Fruit fly (Drosophila melanogaster): ENCODE measurements around the gene Cyp4d2.

Cyp4d2 gene

DNA sequence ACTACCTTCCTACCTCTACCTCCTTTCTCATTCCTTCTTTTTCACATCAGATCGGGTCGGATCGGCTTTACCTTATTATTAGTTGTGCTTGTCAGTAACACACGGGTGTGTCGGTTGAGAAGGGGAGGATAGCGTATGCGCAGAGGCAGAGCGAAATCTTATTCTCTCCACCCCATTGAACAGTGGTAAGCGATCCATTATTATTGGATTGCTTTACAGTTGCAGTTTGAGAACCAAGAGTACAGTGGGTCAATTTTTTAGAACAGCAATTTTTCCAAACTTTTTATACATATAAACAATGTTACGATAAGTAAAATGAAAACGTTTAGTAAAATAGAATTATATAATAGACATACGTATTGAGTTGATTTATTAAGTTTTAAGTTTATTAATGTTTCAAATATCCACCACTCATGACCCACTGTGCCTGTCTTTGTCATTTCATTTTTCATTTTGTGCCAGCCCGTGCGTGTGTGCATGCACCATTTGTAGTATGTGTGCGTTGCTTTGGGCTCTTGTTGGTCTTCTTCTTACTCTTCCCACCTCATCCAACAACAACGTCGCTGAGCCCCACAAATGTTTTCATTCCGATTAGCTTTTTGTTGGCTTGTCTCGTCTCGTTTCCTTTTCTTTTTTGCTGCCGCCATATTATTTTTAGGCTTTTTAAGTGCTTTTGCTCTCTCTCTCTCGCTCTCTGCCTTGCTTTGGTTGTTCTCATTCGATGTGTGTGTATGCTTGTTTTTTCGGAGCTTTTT, 38.0 kb upstream of the Cyp4d2 start:
- TF ChIP-seq Hr96 (GFP tag; optimal IDR thresholded peaks at IDR 0.05) (peak; percentile 99), Crg-1 (GFP tag; optimal IDR thresholded peaks at IDR 0.05) (peak; percentile 95), CG7045 (GFP tag; optimal IDR thresholded peaks at IDR 0.05) (peak; percentile 98), cnc (optimal IDR thresholded peaks at IDR 0.05) (no peak), toe (GFP tag; optimal IDR thresholded peaks at IDR 0.05) (peak; percentile 98), CG1620 (GFP tag; optimal IDR thresholded peaks at IDR 0.05) (peak; percentile 98), CG33017 (tag; optimal IDR thresholded peaks at IDR 0.05) (peak; percentile 99), tj (GFP tag; optimal IDR thresholded peaks at IDR 0.05) (peak; percentile 90), Clk (GFP tag; optimal IDR thresholded peaks at IDR 0.05) (peak; percentile 98), CG12768 (GFP tag; optimal IDR thresholded peaks at IDR 0.05) (peak; percentile 98), bab1 (GFP tag; optimal IDR thresholded peaks at IDR 0.05) (peak; percentile 87), CG11617 (GFP tag; optimal IDR thresholded peaks at IDR 0.05) (peak; percentile 99), CG5204 (GFP tag; optimal IDR thresholded peaks at IDR 0.05) (peak; percentile 97), CG7101 (tag; optimal IDR thresholded peaks at IDR 0.05) (peak; percentile 100), kay (GFP tag; ENCODE audit: borderline replicate concordance) (peak; percentile 98), cic (GFP tag; optimal IDR thresholded peaks at IDR 0.05) (peak; percentile 81), pad (GFP tag; optimal IDR thresholded peaks at IDR 0.05) (peak; percentile 93), ovo (GFP tag; optimal IDR thresholded peaks at IDR 0.05) (peak; percentile 97), CG14711 (tag; optimal IDR thresholded peaks at IDR 0.05) (peak; percentile 98), Mnt (GFP tag; optimal IDR thresholded peaks at IDR 0.05) (peak; percentile 97)

DNA sequence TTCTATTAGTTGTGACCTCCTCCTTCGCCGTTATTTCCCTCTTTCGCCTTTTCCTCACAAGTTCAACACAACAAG, 37.6 kb upstream of the Cyp4d2 start, which contains the start of gene ph-p:
TSS of gene ph-p (minus strand) at position 30 of the 75 bp plus-strand sequence.
- TF ChIP-seq Clk (GFP tag; optimal IDR thresholded peaks at IDR 0.05) = no peak
- no peak for TF ChIP-seq CG11617 (GFP tag; optimal IDR thresholded peaks at IDR 0.05)
- no peak for TF ChIP-seq CG5204 (GFP tag; optimal IDR thresholded peaks at IDR 0.05)
- no peak for TF ChIP-seq toe (GFP tag; optimal IDR thresholded peaks at IDR 0.05)
- TF ChIP-seq ovo (GFP tag; optimal IDR thresholded peaks at IDR 0.05) = no peak
- no peak for TF ChIP-seq tj (GFP tag; optimal IDR thresholded peaks at IDR 0.05)
- no peak for TF ChIP-seq cic (GFP tag; optimal IDR thresholded peaks at IDR 0.05)
- no peak for TF ChIP-seq pad (GFP tag; optimal IDR thresholded peaks at IDR 0.05)
- TF ChIP-seq CG7101 (tag; optimal IDR thresholded peaks at IDR 0.05) = no peak

DNA sequence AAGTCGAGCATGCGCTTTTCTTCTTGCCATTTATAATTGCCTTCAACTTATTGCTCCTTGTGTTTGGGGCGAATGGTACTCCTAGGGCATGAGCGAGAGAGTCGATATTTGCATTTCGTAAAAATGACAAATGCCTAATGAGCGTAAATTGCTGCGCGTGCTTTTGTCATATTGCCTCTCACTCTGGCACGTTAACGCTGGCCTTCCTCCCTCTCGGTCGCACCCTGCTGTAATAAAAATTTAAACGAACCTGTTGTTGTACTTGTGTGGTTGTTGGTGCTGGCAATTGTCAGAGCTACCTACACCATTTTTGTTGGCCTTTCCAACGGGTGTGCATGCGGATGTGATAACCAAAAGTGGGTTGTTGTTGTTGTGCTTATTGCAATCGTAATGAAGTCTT, 37.4 kb upstream of the Cyp4d2 start:
- TF ChIP-seq CG12768 (GFP tag; optimal IDR thresholded peaks at IDR 0.05) = no peak
- TF ChIP-seq Clk (GFP tag; optimal IDR thresholded peaks at IDR 0.05) = no peak
- TF ChIP-seq bab1 (GFP tag; optimal IDR thresholded peaks at IDR 0.05) = no peak
- no peak for TF ChIP-seq CG14711 (tag; optimal IDR thresholded peaks at IDR 0.05)
- no peak for TF ChIP-seq CG7101 (tag; optimal IDR thresholded peaks at IDR 0.05)
- peak; percentile 56 for TF ChIP-seq tj (GFP tag; optimal IDR thresholded peaks at IDR 0.05)
- no peak for TF ChIP-seq CG33017 (tag; optimal IDR thresholded peaks at IDR 0.05)
- no peak for TF ChIP-seq CG5204 (GFP tag; optimal IDR thresholded peaks at IDR 0.05)
- no peak for TF ChIP-seq cnc (optimal IDR thresholded peaks at IDR 0.05)
- TF ChIP-seq kay (GFP tag; ENCODE audit: borderline replicate concordance) = peak; percentile 81
- no peak for TF ChIP-seq ovo (GFP tag; optimal IDR thresholded peaks at IDR 0.05)
- TF ChIP-seq CG7045 (GFP tag; optimal IDR thresholded peaks at IDR 0.05) = no peak
- no peak for TF ChIP-seq Crg-1 (GFP tag; optimal IDR thresholded peaks at IDR 0.05)
- TF ChIP-seq CG11617 (GFP tag; optimal IDR thresholded peaks at IDR 0.05) = no peak
- peak; percentile 28 for TF ChIP-seq Mnt (GFP tag; optimal IDR thresholded peaks at IDR 0.05)
- no peak for TF ChIP-seq cic (GFP tag; optimal IDR thresholded peaks at IDR 0.05)
- no peak for TF ChIP-seq toe (GFP tag; optimal IDR thresholded peaks at IDR 0.05)

DNA sequence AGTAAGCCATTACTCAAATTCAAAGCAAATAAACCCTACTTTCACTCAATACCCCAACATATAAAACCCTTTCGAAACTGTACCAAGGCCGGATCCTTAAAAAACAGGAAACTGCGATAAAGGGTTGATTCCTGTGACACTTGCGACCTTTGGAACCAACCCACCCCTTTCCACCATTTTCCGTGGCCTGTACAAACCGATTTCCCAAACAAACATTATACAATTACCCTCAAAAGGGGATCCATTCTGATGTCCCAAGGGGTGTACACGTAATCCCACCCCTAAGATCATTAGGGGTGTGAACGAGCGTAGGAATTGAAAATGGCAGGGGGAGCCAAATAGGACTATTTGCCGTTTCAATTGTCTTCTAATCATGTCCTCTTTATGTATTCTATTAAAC, 36.2 kb upstream of the Cyp4d2 start:
- no peak for TF ChIP-seq pad (GFP tag; optimal IDR thresholded peaks at IDR 0.05)

DNA sequence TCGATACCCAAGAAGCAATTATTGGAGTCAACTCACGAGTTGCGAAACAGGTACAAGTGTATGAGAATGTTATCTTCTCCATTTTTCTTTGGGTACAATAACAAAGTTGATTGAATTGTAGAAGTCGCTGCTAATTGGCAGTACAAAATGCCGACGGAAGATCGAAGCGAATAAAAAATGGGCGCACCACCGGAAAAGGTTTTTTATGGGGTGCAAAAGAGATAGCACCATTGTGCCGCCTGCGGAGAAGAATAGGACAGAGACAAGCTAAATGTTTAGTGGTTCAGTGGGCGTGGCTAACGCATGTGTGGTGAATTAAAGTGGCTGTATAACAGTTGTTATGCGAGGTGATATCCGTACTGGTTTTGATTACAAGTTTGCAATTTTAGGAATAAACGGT, 35.3 kb upstream of the Cyp4d2 start:
- peak; percentile 61 for TF ChIP-seq pad (GFP tag; optimal IDR thresholded peaks at IDR 0.05)
- TF ChIP-seq Crg-1 (GFP tag; optimal IDR thresholded peaks at IDR 0.05) = no peak

DNA sequence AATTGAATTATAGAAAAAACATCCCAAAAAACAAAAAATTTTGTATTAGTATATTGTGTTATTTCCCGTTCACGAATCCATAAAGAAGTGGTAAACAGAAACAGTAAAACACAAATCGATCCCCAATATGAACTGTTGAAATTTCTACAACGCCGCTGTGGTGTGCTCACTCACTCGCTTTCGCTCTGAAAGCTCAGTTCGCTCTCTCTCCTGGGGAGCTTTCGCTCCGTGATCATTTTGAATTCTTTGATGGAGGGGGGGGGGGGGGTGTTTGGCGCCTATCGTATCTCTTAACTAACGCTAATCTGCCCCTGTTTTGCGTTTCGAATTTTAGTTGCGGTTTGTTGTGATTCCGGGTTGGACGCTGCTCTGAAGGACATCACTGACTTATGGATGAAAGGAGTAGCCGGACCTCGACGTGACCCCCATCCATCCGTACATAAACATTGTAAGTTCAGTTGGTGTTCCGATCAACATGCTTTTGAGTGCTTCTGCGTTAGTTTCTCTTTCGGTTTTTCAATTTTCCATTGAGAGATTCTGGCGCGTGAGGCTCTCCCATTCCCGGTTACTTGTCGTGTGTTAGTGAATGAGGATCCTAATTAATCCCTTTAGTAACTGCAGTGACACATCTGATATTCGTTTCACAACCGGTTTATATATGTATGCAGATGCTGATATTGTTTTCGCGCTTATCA, 34.5 kb upstream of the Cyp4d2 start, which contains the start of gene D2hgdh:
TSS of gene D2hgdh (plus strand) at position 331 of the 695 bp plus-strand sequence.
- peak; percentile 88 for TF ChIP-seq cic (GFP tag; optimal IDR thresholded peaks at IDR 0.05)
- peak; percentile 37 for TF ChIP-seq ovo (GFP tag; optimal IDR thresholded peaks at IDR 0.05)
- peak; percentile 62 for TF ChIP-seq pad (GFP tag; optimal IDR thresholded peaks at IDR 0.05)
- peak; percentile 18 for TF ChIP-seq CG33017 (tag; optimal IDR thresholded peaks at IDR 0.05)
- peak; percentile 65 for TF ChIP-seq CG7101 (tag; optimal IDR thresholded peaks at IDR 0.05)
- TF ChIP-seq Crg-1 (GFP tag; optimal IDR thresholded peaks at IDR 0.05) = no peak
- peak; percentile 21 for TF ChIP-seq CG14711 (tag; optimal IDR thresholded peaks at IDR 0.05)
- no peak for TF ChIP-seq CG11617 (GFP tag; optimal IDR thresholded peaks at IDR 0.05)
- no peak for TF ChIP-seq kay (GFP tag; ENCODE audit: borderline replicate concordance)

DNA sequence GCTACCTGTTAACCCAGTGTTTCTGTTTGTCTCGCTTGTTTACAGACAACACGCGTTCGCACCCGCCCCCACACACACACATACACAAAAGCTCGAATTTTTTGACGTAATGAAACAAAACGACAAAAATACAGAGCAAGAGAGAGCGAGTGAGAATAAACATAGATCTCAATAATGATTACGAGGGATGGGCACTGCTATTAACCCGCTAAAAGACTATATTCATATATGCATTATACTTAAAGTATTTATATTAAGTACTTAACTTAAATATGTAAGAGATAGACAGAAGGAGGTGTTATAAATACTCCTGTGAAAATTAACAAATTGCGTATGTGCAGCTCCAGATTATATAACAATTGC, 34.0 kb upstream of the Cyp4d2 start:
- peak; percentile 31 for TF ChIP-seq CG33017 (tag; optimal IDR thresholded peaks at IDR 0.05)
- no peak for TF ChIP-seq ovo (GFP tag; optimal IDR thresholded peaks at IDR 0.05)
- peak; percentile 49 for TF ChIP-seq Crg-1 (GFP tag; optimal IDR thresholded peaks at IDR 0.05)
- TF ChIP-seq CG14711 (tag; optimal IDR thresholded peaks at IDR 0.05) = peak; percentile 62
- TF ChIP-seq CG5204 (GFP tag; optimal IDR thresholded peaks at IDR 0.05) = peak; percentile 11
- TF ChIP-seq CG1620 (GFP tag; optimal IDR thresholded peaks at IDR 0.05) = peak; percentile 63
- no peak for TF ChIP-seq Clk (GFP tag; optimal IDR thresholded peaks at IDR 0.05)
- peak; percentile 15 for TF ChIP-seq CG7045 (GFP tag; optimal IDR thresholded peaks at IDR 0.05)
- TF ChIP-seq toe (GFP tag; optimal IDR thresholded peaks at IDR 0.05) = peak; percentile 10
- peak; percentile 22 for TF ChIP-seq tj (GFP tag; optimal IDR thresholded peaks at IDR 0.05)
- TF ChIP-seq CG11617 (GFP tag; optimal IDR thresholded peaks at IDR 0.05) = peak; percentile 63
- no peak for TF ChIP-seq cnc (optimal IDR thresholded peaks at IDR 0.05)
- TF ChIP-seq bab1 (GFP tag; optimal IDR thresholded peaks at IDR 0.05) = no peak
- peak; percentile 35 for TF ChIP-seq CG12768 (GFP tag; optimal IDR thresholded peaks at IDR 0.05)
- no peak for TF ChIP-seq pad (GFP tag; optimal IDR thresholded peaks at IDR 0.05)
- peak; percentile 80 for TF ChIP-seq CG7101 (tag; optimal IDR thresholded peaks at IDR 0.05)
- peak; percentile 25 for TF ChIP-seq cic (GFP tag; optimal IDR thresholded peaks at IDR 0.05)
- peak; percentile 14 for TF ChIP-seq Hr96 (GFP tag; optimal IDR thresholded peaks at IDR 0.05)
- peak; percentile 41 for TF ChIP-seq kay (GFP tag; ENCODE audit: borderline replicate concordance)
- peak; percentile 90 for TF ChIP-seq Mnt (GFP tag; optimal IDR thresholded peaks at IDR 0.05)

Measured in whole organism, adult.